Worm (Caenorhabditis elegans): ENCODE measurements around the gene dsb-1.

dsb-1 gene

ce11 chrIV:12454750-12455149, 46.0 kb downstream of the dsb-1 start, which contains the start of gene smz-1:
TSS of gene smz-1 (plus strand) at chrIV:12455050.
- no peak for TF ChIP-seq pes-1 (GFP tag; IDR thresholded peaks at IDR 0.05)
- no peak for TF ChIP-seq ets-7 (tag; optimal IDR thresholded peaks at IDR 0.05)
- TF ChIP-seq B0310.2 (tag; optimal IDR thresholded peaks at IDR 0.05): no peak
- no peak for TF ChIP-seq aly-1 (tag; optimal IDR thresholded peaks at IDR 0.05)
- no peak for TF ChIP-seq tra-4 (tag; optimal IDR thresholded peaks at IDR 0.05)
- no peak for TF ChIP-seq flt-1 (GFP tag; IDR thresholded peaks at IDR 0.05)
- TF ChIP-seq ama-1 (optimal IDR thresholded peaks at IDR 0.05): no peak
- TF ChIP-seq hmbx-1 (tag; optimal IDR thresholded peaks at IDR 0.05): no peak
- TF ChIP-seq ceh-36 (tag; optimal IDR thresholded peaks at IDR 0.05): no peak
- TF ChIP-seq hnd-1 (tag; optimal IDR thresholded peaks at IDR 0.05): no peak
- TF ChIP-seq hmg-4 (GFP tag; optimal IDR thresholded peaks at IDR 0.05): no peak
- no peak for TF ChIP-seq tbx-37 (GFP tag; conservative IDR thresholded peaks at IDR 0.05)
- no peak for TF ChIP-seq scrt-1 (GFP tag; IDR thresholded peaks at IDR 0.05)
- TF ChIP-seq tbx-11 (GFP tag; IDR thresholded peaks at IDR 0.05): no peak
- TF ChIP-seq sea-1 (GFP tag; conservative IDR thresholded peaks at IDR 0.05): no peak
- no peak for TF ChIP-seq F13C5.2 (tag; optimal IDR thresholded peaks at IDR 0.05)
- no peak for TF ChIP-seq ceh-13 (GFP tag; optimal IDR thresholded peaks at IDR 0.05)

ce11 chrIV:12456613-12457012, 47.9 kb downstream of the dsb-1 start, which contains the start of gene C25G4.7:
TSS of gene C25G4.7 (plus strand) at chrIV:12456913.
- TF ChIP-seq tra-4 (tag; optimal IDR thresholded peaks at IDR 0.05) (no peak), ceh-36 (tag; optimal IDR thresholded peaks at IDR 0.05) (no peak), ets-7 (tag; optimal IDR thresholded peaks at IDR 0.05) (no peak), hnd-1 (tag; optimal IDR thresholded peaks at IDR 0.05) (no peak), hmg-4 (GFP tag; optimal IDR thresholded peaks at IDR 0.05) (no peak), scrt-1 (GFP tag; IDR thresholded peaks at IDR 0.05) (no peak), ceh-13 (GFP tag; optimal IDR thresholded peaks at IDR 0.05) (no peak), hmbx-1 (tag; optimal IDR thresholded peaks at IDR 0.05) (no peak), F13C5.2 (tag; optimal IDR thresholded peaks at IDR 0.05) (no peak), tbx-11 (GFP tag; IDR thresholded peaks at IDR 0.05) (no peak), ama-1 (optimal IDR thresholded peaks at IDR 0.05) (no peak), aly-1 (tag; optimal IDR thresholded peaks at IDR 0.05) (no peak), B0310.2 (tag; optimal IDR thresholded peaks at IDR 0.05) (no peak), flt-1 (GFP tag; IDR thresholded peaks at IDR 0.05) (no peak)
